Worm (Caenorhabditis elegans) whole organism, mixed stage, embryonic: ENCODE results near the gene oac-37.

Source experiments
- blmp-1 ChIP-seq: fragments of 150-350 bp; optimal IDR thresholded peaks from 2 replicates; lab custom pipeline; 2014; ENCODE audit warnings: missing biosample characterization, missing genetic modification characterization
- nhr-12 ChIP-seq: fragments of 150-350 bp; optimal IDR thresholded peaks from 2 replicates; lab custom pipeline; 2014; ENCODE audit warnings: missing biosample characterization, missing genetic modification characterization
- nhr-237 ChIP-seq: fragments of 150-350 bp; optimal IDR thresholded peaks from 2 replicates; lab custom pipeline; 2014; ENCODE audit warnings: missing biosample characterization, missing genetic modification characterization
- nhr-28 ChIP-seq: fragments of 150-350 bp; optimal IDR thresholded peaks from 2 replicates; lab custom pipeline; 2014; ENCODE audit warnings: missing biosample characterization, missing genetic modification characterization
- pha-4 ChIP-seq: fragments of 150-350 bp; optimal IDR thresholded peaks from 2 replicates; lab custom pipeline; 2018; ENCODE audit warnings: missing biosample characterization, missing genetic modification reagents, missing genetic modification characterization
- tbx-8 ChIP-seq: fragments of 200-800 bp; sonication (Bioruptor generic); optimal IDR thresholded peaks from 2 replicates; lab custom pipeline; 2018; ENCODE audit warnings: mild to moderate bottlenecking, missing genetic modification characterization, moderate library complexity, missing compliant biosample characterization
- unc-62 ChIP-seq: fragments of 150-350 bp; optimal IDR thresholded peaks from 2 replicates; lab custom pipeline; 2014; ENCODE audit warnings: missing biosample characterization, missing genetic modification reagents, missing genetic modification characterization

- TF ChIP-seq nhr-12 (tag; lab: Kevin White, UChicago): no peak
- TF ChIP-seq pha-4 (tag; lab: Kevin White, UChicago): no peak
- TF ChIP-seq nhr-237 (tag; lab: Kevin White, UChicago): no peak
- TF ChIP-seq nhr-28 (tag; lab: Kevin White, UChicago): no peak
- TF ChIP-seq tbx-8 (GFP tag; lab: Kevin White, UChicago): no peak
- TF ChIP-seq unc-62 (GFP tag; lab: Kevin White, UChicago): no peak
- no peak for TF ChIP-seq blmp-1 (tag; lab: Kevin White, UChicago)
These were observed 21.7 kb upstream of the oac-37 start, which contains the start of gene nkcc-1 for ce11 chrIV:14123956-14124355.
